Fruit fly (Drosophila melanogaster) whole organism, embryonic: ENCODE data around the gene lama.
A peak's percentile ranks its signal among the peaks of the same experiment; 100 is the strongest.

ENCODE experiments used
- B-H2 ChIP-seq: fragments of 200-800 bp; sonication (Bioruptor generic); optimal IDR thresholded peaks from 2 replicates; lab custom pipeline; 2018; ENCODE audit warnings: missing biosample characterization, mild to moderate bottlenecking, missing genetic modification characterization
- Bteb2 ChIP-seq: fragments of 200-800 bp; sonication (Bioruptor generic); optimal IDR thresholded peaks from 2 replicates; lab custom pipeline; 2016; ENCODE audit warnings: missing biosample characterization, missing genetic modification characterization
- CG11247 ChIP-seq: fragments of 200-800 bp; sonication (Bioruptor generic); IDR thresholded peaks from 2 replicates; pipeline ENCODE4 v1.3.6; 2022; ENCODE audit warnings: missing biosample characterization, missing genetic modification characterization
- CG12155 ChIP-seq: fragments of 200-800 bp; sonication (Bioruptor generic); optimal IDR thresholded peaks from 3 replicates; lab custom pipeline; 2016; ENCODE audit warnings: missing biosample characterization, missing genetic modification characterization
- CG12236 ChIP-seq: fragments of 200-800 bp; sonication (Bioruptor generic); optimal IDR thresholded peaks from 2 replicates; lab custom pipeline; 2016; ENCODE audit warnings: missing biosample characterization, missing genetic modification characterization
- CG12769 ChIP-seq: fragments of 200-800 bp; sonication (Bioruptor generic); optimal IDR thresholded peaks from 2 replicates; lab custom pipeline; 2019; ENCODE audit warnings: missing biosample characterization, mild to moderate bottlenecking, missing genetic modification characterization, moderate library complexity
- CG12942 ChIP-seq: fragments of 200-800 bp; sonication (Bioruptor generic); optimal IDR thresholded peaks from 3 replicates; lab custom pipeline; 2016; ENCODE audit warnings: missing biosample characterization, missing genetic modification characterization
- CG13296 ChIP-seq: fragments of 200-800 bp; sonication (Bioruptor generic); optimal IDR thresholded peaks from 3 replicates; lab custom pipeline; 2018; ENCODE audit warnings: missing biosample characterization, mild to moderate bottlenecking, missing genetic modification characterization
- CG1647 ChIP-seq: fragments of 200-800 bp; sonication (Bioruptor generic); optimal IDR thresholded peaks from 3 replicates; lab custom pipeline; 2016; ENCODE audit warnings: missing biosample characterization, missing genetic modification characterization
- CG17385 ChIP-seq: fragments of 200-800 bp; sonication (Bioruptor generic); optimal IDR thresholded peaks from 3 replicates; lab custom pipeline; 2018; ENCODE audit warnings: missing biosample characterization, mild to moderate bottlenecking, missing genetic modification characterization
- CG2120 ChIP-seq: fragments of 200-800 bp; sonication (Bioruptor generic); optimal IDR thresholded peaks from 3 replicates; lab custom pipeline; 2016; ENCODE audit warnings: missing biosample characterization, missing genetic modification characterization
- CG2129 ChIP-seq: fragments of 200-800 bp; sonication (Bioruptor generic); IDR thresholded peaks from 2 replicates; pipeline ENCODE4 v1.3.6; 2022; ENCODE audit warnings: missing biosample characterization, missing genetic modification characterization; ENCODE audit not compliant: partially characterized antibody
- CG2875 ChIP-seq: fragments of 200-800 bp; sonication (Bioruptor generic); optimal IDR thresholded peaks from 2 replicates; lab custom pipeline; 2017; ENCODE audit warnings: missing biosample characterization, mild to moderate bottlenecking, missing genetic modification characterization, missing genetic modification reagents
- CG3065 ChIP-seq: fragments of 200-800 bp; sonication (Bioruptor generic); optimal IDR thresholded peaks from 2 replicates; lab custom pipeline; 2016; ENCODE audit warnings: missing biosample characterization, missing genetic modification characterization
- CG3407 ChIP-seq: fragments of 200-800 bp; sonication (Bioruptor generic); optimal IDR thresholded peaks from 2 replicates; lab custom pipeline; 2018; ENCODE audit warnings: missing biosample characterization, mild to moderate bottlenecking, missing genetic modification characterization
- CG34224 ChIP-seq: fragments of 200-800 bp; sonication (Bioruptor generic); IDR thresholded peaks from 3 replicates; pipeline ENCODE4 v1.3.6; 2022; ENCODE audit warnings: missing biosample characterization, missing genetic modification characterization; ENCODE audit not compliant: partially characterized antibody
- CG6689 ChIP-seq: fragments of 200-800 bp; sonication (Bioruptor generic); IDR thresholded peaks from 2 replicates; pipeline ENCODE4 v1.3.6; 2022; ENCODE audit warnings: missing biosample characterization, missing genetic modification characterization
- CG6813 ChIP-seq: fragments of 200-800 bp; sonication (Bioruptor generic); optimal IDR thresholded peaks from 2 replicates; lab custom pipeline; 2017; ENCODE audit warnings: missing biosample characterization, missing genetic modification characterization, mild to moderate bottlenecking, moderate library complexity, missing genetic modification reagents
- CG7372 ChIP-seq: fragments of 200-800 bp; sonication (Bioruptor generic); IDR thresholded peaks from 2 replicates; pipeline ENCODE4 v1.3.6; 2022; ENCODE audit warnings: missing biosample characterization, missing genetic modification characterization
- CG8359 ChIP-seq: fragments of 200-800 bp; sonication (Bioruptor generic); optimal IDR thresholded peaks from 2 replicates; lab custom pipeline; 2017; ENCODE audit warnings: missing biosample characterization, mild to moderate bottlenecking, missing genetic modification characterization, borderline replicate concordance
- CG9817 ChIP-seq: fragments of 200-800 bp; sonication (Bioruptor generic); optimal IDR thresholded peaks from 2 replicates; lab custom pipeline; 2018; ENCODE audit warnings: missing biosample characterization, mild to moderate bottlenecking, missing genetic modification characterization, moderate library complexity
- CrebB ChIP-seq: fragments of 200-800 bp; sonication (Bioruptor generic); optimal IDR thresholded peaks from 3 replicates; lab custom pipeline; 2018; ENCODE audit warnings: missing biosample characterization, mild to moderate bottlenecking, missing genetic modification characterization
- Deaf1 ChIP-seq: fragments of 200-800 bp; optimal IDR thresholded peaks from 3 replicates; lab custom pipeline; 2019; ENCODE audit warnings: missing biosample characterization, mild to moderate bottlenecking, missing genetic modification characterization, moderate library complexity
- Dek ChIP-seq: fragments of 200-800 bp; sonication (Bioruptor generic); optimal IDR thresholded peaks from 3 replicates; lab custom pipeline; 2019; ENCODE audit warnings: missing biosample characterization, mild to moderate bottlenecking, missing genetic modification characterization, moderate library complexity
- Ets97D ChIP-seq: fragments of 200-800 bp; sonication (Bioruptor generic); optimal IDR thresholded peaks from 3 replicates; lab custom pipeline; 2016; ENCODE audit warnings: missing biosample characterization, missing genetic modification characterization
- Fer1 ChIP-seq: fragments of 200-800 bp; sonication (Bioruptor generic); optimal IDR thresholded peaks from 2 replicates; lab custom pipeline; 2017; ENCODE audit warnings: missing biosample characterization, mild to moderate bottlenecking, missing genetic modification characterization
- Gug ChIP-seq: fragments of 200-800 bp; sonication (Bioruptor generic); IDR thresholded peaks from 4 replicates; pipeline ENCODE4 v1.3.6; 2022; ENCODE audit warnings: missing biosample characterization, missing genetic modification characterization
- HmgZ ChIP-seq: fragments of 200-800 bp; sonication (Bioruptor generic); optimal IDR thresholded peaks from 2 replicates; lab custom pipeline; 2018; ENCODE audit warnings: missing biosample characterization, mild to moderate bottlenecking, missing genetic modification characterization
- Hsf ChIP-seq: fragments of 200-800 bp; sonication (Bioruptor generic); optimal IDR thresholded peaks from 3 replicates; lab custom pipeline; 2016; ENCODE audit warnings: missing biosample characterization, missing genetic modification characterization
- Nf-YC ChIP-seq: fragments of 200-800 bp; optimal IDR thresholded peaks from 3 replicates; lab custom pipeline; 2019; ENCODE audit warnings: missing biosample characterization, mild to moderate bottlenecking, missing genetic modification characterization, moderate library complexity
- Optix ChIP-seq: fragments of 200-800 bp; sonication (Bioruptor generic); IDR thresholded peaks from 3 replicates; pipeline ENCODE4 v1.3.6; 2022; ENCODE audit warnings: missing biosample characterization, missing genetic modification characterization
- PHDP ChIP-seq: fragments of 200-800 bp; sonication (Bioruptor generic); optimal IDR thresholded peaks from 3 replicates; lab custom pipeline; 2018; ENCODE audit warnings: missing biosample characterization, mild to moderate bottlenecking, missing genetic modification characterization, moderate library complexity
- Rfx ChIP-seq: fragments of 200-800 bp; sonication (Bioruptor generic); IDR thresholded peaks from 2 replicates; pipeline ENCODE4 v1.3.6; 2022; ENCODE audit warnings: missing biosample characterization, missing genetic modification characterization
- Sry-β ChIP-seq: fragments of 200-800 bp; sonication (Bioruptor generic); optimal IDR thresholded peaks from 2 replicates; lab custom pipeline; 2018; ENCODE audit warnings: missing biosample characterization, mild to moderate bottlenecking, missing genetic modification characterization, moderate library complexity
- Vsx1 ChIP-seq: fragments of 200-800 bp; sonication (Bioruptor generic); optimal IDR thresholded peaks from 2 replicates; lab custom pipeline; 2017; ENCODE audit warnings: missing biosample characterization, mild to moderate bottlenecking, missing genetic modification characterization, missing genetic modification reagents
- dmrt11E ChIP-seq: fragments of 200-800 bp; sonication (Bioruptor generic); optimal IDR thresholded peaks from 3 replicates; lab custom pipeline; 2018; ENCODE audit warnings: missing biosample characterization, mild to moderate bottlenecking, missing genetic modification characterization, moderate library complexity
- gcm2 ChIP-seq: fragments of 200-800 bp; sonication (Bioruptor generic); optimal IDR thresholded peaks from 2 replicates; lab custom pipeline; 2016; ENCODE audit warnings: missing biosample characterization, missing genetic modification characterization
- gsb ChIP-seq: fragments of 200-800 bp; sonication (Bioruptor generic); IDR thresholded peaks from 2 replicates; pipeline ENCODE4 v1.3.6; 2022; ENCODE audit warnings: missing biosample characterization, missing genetic modification characterization
- hkb ChIP-seq, 2 experiments: fragments of 200-800 bp in 1 of 2; fragments of >200 bp in 1 of 2; sonication (Bioruptor generic) in 1 of 2; IDR thresholded peaks in 1 of 2; optimal IDR thresholded peaks in 1 of 2; 2 replicates each; pipeline versions ENCODE4 v1.3.6 to Lab custom; 2017 to 2022; ENCODE audit warnings: missing biosample characterization in 1 of 2, missing genetic modification characterization in 1 of 2
- knrl ChIP-seq: fragments of 200-800 bp; sonication (Bioruptor generic); IDR thresholded peaks from 3 replicates; pipeline ENCODE4 v1.3.6; 2022; ENCODE audit warnings: missing biosample characterization, missing genetic modification characterization; ENCODE audit not compliant: partially characterized antibody
- mirr ChIP-seq: fragments of 200-800 bp; sonication (Bioruptor generic); optimal IDR thresholded peaks from 3 replicates; lab custom pipeline; 2018; ENCODE audit warnings: missing biosample characterization, mild to moderate bottlenecking, missing genetic modification characterization
- odd ChIP-seq: fragments of 200-800 bp; sonication (Bioruptor generic); optimal IDR thresholded peaks from 2 replicates; lab custom pipeline; 2017; ENCODE audit warnings: missing biosample characterization, mild to moderate bottlenecking, missing genetic modification characterization
- sc ChIP-seq, 3 experiments: fragments of >200 bp in 2 of 3; fragments of 200-800 bp in 1 of 3; sonication (Bioruptor generic) in 1 of 3; optimal IDR thresholded peaks; 2 replicates in 2 of 3; 3 replicates in 1 of 3; lab custom pipeline; 2017; ENCODE audit warnings: mild to moderate bottlenecking in 1 of 3, missing biosample characterization in 1 of 3, missing genetic modification characterization in 1 of 3, missing genetic modification reagents in 1 of 3
- seq ChIP-seq: fragments of 200-800 bp; sonication (Bioruptor generic); IDR thresholded peaks from 2 replicates; pipeline ENCODE4 v1.3.6; 2022; ENCODE audit warnings: missing biosample characterization, missing genetic modification characterization
- so ChIP-seq: fragments of 200-800 bp; sonication (Bioruptor generic); IDR thresholded peaks from 3 replicates; pipeline ENCODE4 v1.3.6; 2022; ENCODE audit warnings: missing biosample characterization, missing genetic modification characterization
- toy ChIP-seq: fragments of 200-800 bp; sonication (Bioruptor generic); IDR thresholded peaks from 2 replicates; pipeline ENCODE4 v1.3.6; 2022; ENCODE audit warnings: missing biosample characterization, missing genetic modification characterization
- trem ChIP-seq: fragments of 200-800 bp; optimal IDR thresholded peaks from 3 replicates; lab custom pipeline; 2019; ENCODE audit warnings: missing biosample characterization, mild to moderate bottlenecking, missing genetic modification characterization, moderate library complexity
- zfh2 ChIP-seq: fragments of 200-800 bp; sonication (Bioruptor generic); optimal IDR thresholded peaks from 2 replicates; lab custom pipeline; 2016; ENCODE audit warnings: missing biosample characterization, missing genetic modification characterization

Gene lama

dm6 chr3L:5359208-5360003 lies 3.7 kb upstream of the lama start, which contains the start of gene Klp64D (continued):
- TF ChIP-seq CG2120 (GFP tag; lab: Kevin White, UChicago) = peak; percentile 6
- TF ChIP-seq Bteb2 (GFP tag; lab: Kevin White, UChicago) = no peak
- no peak for TF ChIP-seq CG6689 (GFP tag; lab: Robert Waterston, UW)
- TF ChIP-seq Rfx = peak; percentile 56
- no peak for TF ChIP-seq CG17385
- peak; percentile 69 for TF ChIP-seq Nf-YC (tag; lab: Kevin White, UChicago)
- no peak for TF ChIP-seq CG12236 (GFP tag; lab: Kevin White, UChicago)
- TF ChIP-seq CG11247 (GFP tag; lab: Robert Waterston, UW) = no peak
- TF ChIP-seq gsb (GFP tag; lab: Robert Waterston, UW) = no peak
- TF ChIP-seq HmgZ (tag; lab: Kevin White, UChicago) = no peak
- no peak for TF ChIP-seq gcm2
- no peak for TF ChIP-seq CG12942 (GFP tag; lab: Kevin White, UChicago)
- TF ChIP-seq so (GFP tag; lab: Robert Waterston, UW) = no peak
- no peak for TF ChIP-seq Hsf
- TF ChIP-seq sc (optimal IDR thresholded peaks at IDR 0.05; lab: Kevin White, UChicago) = no peak
- TF ChIP-seq sc (GFP tag; optimal IDR thresholded peaks at IDR 0.05; lab: Kevin White, UChicago) = no peak
- TF ChIP-seq CG2875 (GFP tag; lab: Kevin White, UChicago) = no peak
- TF ChIP-seq Vsx1 (GFP tag; lab: Kevin White, UChicago) = no peak
- TF ChIP-seq CG2129 (GFP tag; lab: Robert Waterston, UW) = peak; percentile 15; the same call in 1 of the 2 replicates
- TF ChIP-seq trem (tag; lab: Kevin White, UChicago) = peak; percentile 3
- no peak for TF ChIP-seq Ets97D (GFP tag; lab: Kevin White, UChicago)
- TF ChIP-seq knrl (GFP tag; lab: Robert Waterston, UW) = no peak
- TF ChIP-seq odd (GFP tag; lab: Kevin White, UChicago) = no peak
- no peak for TF ChIP-seq CG3407
- TF ChIP-seq CG1647 (GFP tag; lab: Kevin White, UChicago) = no peak
- peak; percentile 21 for TF ChIP-seq PHDP (tag; lab: Kevin White, UChicago)
- no peak for TF ChIP-seq CG6813 (GFP tag; lab: Kevin White, UChicago)
- peak; percentile 74 for TF ChIP-seq B-H2 (GFP tag; lab: Kevin White, UChicago)
- TF ChIP-seq Fer1 (GFP tag; lab: Kevin White, UChicago) = peak; percentile 26
- no peak for TF ChIP-seq CG7372 (GFP tag; lab: Robert Waterston, UW)
- no peak for TF ChIP-seq CG3065
- TF ChIP-seq zfh2 (GFP tag; lab: Kevin White, UChicago) = no peak
- TF ChIP-seq CG13296 (GFP tag; lab: Kevin White, UChicago) = no peak
- TF ChIP-seq seq = no peak
- TF ChIP-seq Dek (tag; lab: Kevin White, UChicago) = no peak
- peak; percentile 48 for TF ChIP-seq CG34224 (GFP tag; lab: Robert Waterston, UW)
- no peak for TF ChIP-seq Gug (GFP tag; lab: Robert Waterston, UW)
- no peak for TF ChIP-seq toy (GFP tag; lab: Robert Waterston, UW)
- no peak for TF ChIP-seq mirr (GFP tag; lab: Kevin White, UChicago)
- TF ChIP-seq CG8359 (GFP tag; lab: Kevin White, UChicago) = no peak
- no peak for TF ChIP-seq CG12769
- no peak for TF ChIP-seq CrebB (tag; lab: Kevin White, UChicago)
- TF ChIP-seq CG9817 (tag; lab: Kevin White, UChicago) = peak; percentile 45
- no peak for TF ChIP-seq Deaf1 (tag; lab: Kevin White, UChicago)
- TF ChIP-seq Sry-β (GFP tag; lab: Kevin White, UChicago) = no peak
- no peak for TF ChIP-seq hkb (optimal IDR thresholded peaks at IDR 0.05; lab: Kevin White, UChicago)
- no peak for TF ChIP-seq hkb (GFP tag; IDR thresholded peaks at IDR 0.05; lab: Robert Waterston, UW)
- TF ChIP-seq Optix (GFP tag; lab: Robert Waterston, UW) = no peak
- TF ChIP-seq CG12155 (GFP tag; lab: Kevin White, UChicago) = peak; percentile 11
- peak; percentile 39 for TF ChIP-seq dmrt11E (tag; lab: Kevin White, UChicago)
